Worm (Caenorhabditis elegans): ENCODE measurements around the gene Y39G8C.2.

Y39G8C.2 gene

ce11 chrII:14052204-14052603 is 45.2 kb downstream of the Y39G8C.2 start, which contains the start of gene daf-5:
TSS of gene daf-5 (minus strand) at chrII:14052304.
- TF ChIP-seq unc-62 (GFP tag; optimal IDR thresholded peaks at IDR 0.05), result no peak

DNA sequence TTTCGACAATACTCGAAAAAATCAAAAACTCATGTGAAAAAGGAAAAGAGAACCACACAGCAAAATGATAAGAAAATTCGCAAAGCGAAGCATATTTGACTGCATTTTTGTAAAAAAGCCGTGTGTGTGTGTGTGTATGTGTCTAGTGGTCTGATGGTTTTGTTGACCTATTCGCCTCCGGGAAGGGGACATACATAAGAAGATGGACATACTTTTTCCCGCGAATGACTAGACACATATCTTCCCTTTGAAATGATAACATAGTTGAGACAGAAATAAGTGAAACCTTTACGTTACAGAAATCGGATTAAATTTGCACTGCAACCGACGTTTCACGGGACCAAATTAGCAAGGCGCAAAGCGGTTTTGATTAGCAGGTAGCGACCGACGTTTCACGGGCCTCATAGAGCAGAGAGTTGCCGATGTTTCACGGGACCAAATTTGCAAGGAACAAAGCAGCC is 45.9 kb downstream of the Y39G8C.2 start:
- TF ChIP-seq unc-62 (GFP tag; optimal IDR thresholded peaks at IDR 0.05), result no peak

DNA sequence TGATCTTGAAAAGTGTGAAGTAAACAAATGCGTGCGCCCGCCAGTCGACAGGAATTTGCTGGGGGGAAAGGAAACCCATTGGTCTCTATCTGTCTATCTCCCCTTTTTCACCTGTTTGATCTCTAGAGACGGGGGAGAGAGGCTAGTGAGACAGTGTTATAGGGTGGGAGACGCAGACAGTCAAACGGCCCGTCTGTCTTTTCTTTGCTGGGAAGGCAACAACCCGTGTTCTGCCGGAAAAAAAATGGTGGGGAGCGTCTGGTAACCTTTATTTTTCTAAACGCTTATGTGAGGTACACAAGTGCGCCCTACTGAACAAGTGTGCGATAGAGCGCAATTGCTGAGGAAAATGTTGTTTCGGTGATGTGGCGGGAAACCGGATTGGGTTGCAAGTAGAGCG is 46.9 kb downstream of the Y39G8C.2 start:
- TF ChIP-seq unc-62 (GFP tag; optimal IDR thresholded peaks at IDR 0.05), result no peak

DNA sequence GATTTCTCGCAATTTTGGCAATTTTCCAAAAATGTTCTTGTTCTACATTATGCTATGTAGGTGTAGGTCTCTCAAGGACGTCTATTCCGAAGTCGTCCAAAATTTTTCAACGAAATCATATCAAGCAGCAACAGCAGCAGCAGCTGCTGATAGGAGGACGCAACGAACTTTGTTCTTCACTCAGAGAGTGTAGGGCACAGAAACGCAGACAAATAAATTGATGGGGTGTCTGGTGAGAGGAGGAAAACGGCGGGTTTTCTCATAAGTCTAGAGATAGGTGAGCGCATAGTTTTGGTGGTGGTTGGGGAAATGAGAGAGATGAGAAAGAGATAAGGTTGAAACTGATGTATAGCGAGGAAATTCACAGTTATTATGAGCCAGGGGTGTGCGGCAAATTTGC is 48.3 kb downstream of the Y39G8C.2 start:
- TF ChIP-seq unc-62 (GFP tag; optimal IDR thresholded peaks at IDR 0.05), result no peak

- no peak for TF ChIP-seq unc-62 (GFP tag; optimal IDR thresholded peaks at IDR 0.05)
Measured at ce11 chrII:14046491-14046890, 50.9 kb downstream of the Y39G8C.2 start.

- no peak for TF ChIP-seq unc-62 (GFP tag; optimal IDR thresholded peaks at IDR 0.05)
Measured at ce11 chrII:14045934-14046470, 51.4 kb downstream of the Y39G8C.2 start.

All from whole organism, dauer.